Fruit fly (Drosophila melanogaster): ENCODE measurements around the gene Lgr4.

The Lgr4 gene

DNA sequence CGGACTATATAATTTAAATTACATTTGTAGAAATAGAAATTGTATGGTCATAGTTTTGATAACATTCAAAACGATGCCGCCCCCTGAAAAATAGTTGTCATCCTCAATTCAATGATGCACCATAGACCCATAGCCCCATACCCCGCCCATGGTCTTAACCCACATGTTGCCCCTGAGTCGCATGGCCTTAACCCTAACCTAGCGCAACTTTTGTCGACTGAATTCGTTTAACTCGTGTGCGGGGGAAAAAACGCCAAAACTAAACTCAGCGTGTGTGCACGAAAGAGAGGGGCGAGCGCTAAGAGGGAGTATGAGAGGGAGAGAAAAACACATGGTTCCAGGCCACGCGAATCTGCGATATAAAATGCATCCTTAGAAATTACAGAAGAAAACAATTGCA is 21.5 kb upstream of the Lgr4 start (continued):
- no peak for TF ChIP-seq Trl (optimal IDR thresholded peaks at IDR 0.05)
- no peak for TF ChIP-seq Trl (GFP tag; optimal IDR thresholded peaks at IDR 0.05)
- TF ChIP-seq CG1832 (GFP tag; optimal IDR thresholded peaks at IDR 0.05): peak; percentile 29
- no peak for TF ChIP-seq cato (GFP tag; optimal IDR thresholded peaks at IDR 0.05; ENCODE audit: borderline replicate concordance)
- peak in 1 of 2 experiments; percentile 22 for TF ChIP-seq Hr78 (GFP tag; optimal IDR thresholded peaks at IDR 0.05)
- TF ChIP-seq CG17361 (GFP tag; IDR thresholded peaks at IDR 0.05): no peak
- TF ChIP-seq CG4820 (GFP tag; optimal IDR thresholded peaks at IDR 0.05): no peak
- TF ChIP-seq bigmax (GFP tag; optimal IDR thresholded peaks at IDR 0.05): peak; percentile 28
- no peak for TF ChIP-seq CG10267 (tag; optimal IDR thresholded peaks at IDR 0.05)
- TF ChIP-seq gfzf (GFP tag; optimal IDR thresholded peaks at IDR 0.05): no peak
- no peak for TF ChIP-seq CG30020 (tag; optimal IDR thresholded peaks at IDR 0.05)
- peak; percentile 11; the same call in 1 of the 2 replicates for TF ChIP-seq bbx (GFP tag; IDR thresholded peaks at IDR 0.05; ENCODE audit: partially characterized antibody)
- peak; percentile 57; the same call in 2 of the 3 replicates for TF ChIP-seq sr (GFP tag; IDR thresholded peaks at IDR 0.05)
- TF ChIP-seq B-H1 (GFP tag; IDR thresholded peaks at IDR 0.05): no peak
- TF ChIP-seq mirr (GFP tag; optimal IDR thresholded peaks at IDR 0.05): no peak
- TF ChIP-seq CG8290 (GFP tag; optimal IDR thresholded peaks at IDR 0.05): no peak
- TF ChIP-seq CG8290 (tag; optimal IDR thresholded peaks at IDR 0.05): no peak
- no peak for TF ChIP-seq sd (tag; optimal IDR thresholded peaks at IDR 0.05)
- TF ChIP-seq tio (GFP tag; optimal IDR thresholded peaks at IDR 0.05): no peak
- no peak for TF ChIP-seq Optix (GFP tag; IDR thresholded peaks at IDR 0.05)
- TF ChIP-seq NC2α (GFP tag; optimal IDR thresholded peaks at IDR 0.05): no peak
- TF ChIP-seq lbe (GFP tag; optimal IDR thresholded peaks at IDR 0.05): no peak
- no peak for TF ChIP-seq Aef1 (GFP tag; IDR thresholded peaks at IDR 0.05)
- no peak for TF ChIP-seq Taf1 (GFP tag; IDR thresholded peaks at IDR 0.05)
- TF ChIP-seq CG2116 (GFP tag; optimal IDR thresholded peaks at IDR 0.05): no peak
- TF ChIP-seq CG16863 (GFP tag; optimal IDR thresholded peaks at IDR 0.05): no peak
- no peak for TF ChIP-seq CG11696 (GFP tag; IDR thresholded peaks at IDR 0.05)
- TF ChIP-seq Kr (GFP tag; optimal IDR thresholded peaks at IDR 0.05): no peak
- no peak for TF ChIP-seq CG10147 (GFP tag; optimal IDR thresholded peaks at IDR 0.05)
- TF ChIP-seq lov (optimal IDR thresholded peaks at IDR 0.05): no peak
- no peak for TF ChIP-seq lov (GFP tag; IDR thresholded peaks at IDR 0.05)
- TF ChIP-seq prd (optimal IDR thresholded peaks at IDR 0.05): no peak
- no peak for TF ChIP-seq prd (GFP tag; IDR thresholded peaks at IDR 0.05)
- no peak for TF ChIP-seq CG17612 (GFP tag; IDR thresholded peaks at IDR 0.05)
- TF ChIP-seq CG3065 (GFP tag; optimal IDR thresholded peaks at IDR 0.05): no peak
- TF ChIP-seq z (GFP tag; IDR thresholded peaks at IDR 0.05): no peak
- TF ChIP-seq ftz-f1 (GFP tag; optimal IDR thresholded peaks at IDR 0.05): peak; percentile 49
- TF ChIP-seq kay (GFP tag; optimal IDR thresholded peaks at IDR 0.05): no peak
- TF ChIP-seq CG34422 (GFP tag; IDR thresholded peaks at IDR 0.05): peak; percentile 26; the same call in 1 of the 3 replicates
- TF ChIP-seq NK7.1 (GFP tag; optimal IDR thresholded peaks at IDR 0.05): no peak
- peak; percentile 53 for TF ChIP-seq CG10959 (GFP tag; IDR thresholded peaks at IDR 0.05)
- TF ChIP-seq CG4707 (GFP tag; optimal IDR thresholded peaks at IDR 0.05): no peak
- no peak for TF ChIP-seq ac (GFP tag; optimal IDR thresholded peaks at IDR 0.05)
- no peak for TF ChIP-seq Hmr (GFP tag; optimal IDR thresholded peaks at IDR 0.05)
- TF ChIP-seq PHDP (tag; optimal IDR thresholded peaks at IDR 0.05): no peak
- TF ChIP-seq CG15073 (GFP tag; optimal IDR thresholded peaks at IDR 0.05): no peak
- TF ChIP-seq vfl (GFP tag; optimal IDR thresholded peaks at IDR 0.05): no peak
- TF ChIP-seq CG2875 (GFP tag; optimal IDR thresholded peaks at IDR 0.05): no peak
- no peak for TF ChIP-seq CG31365 (tag; optimal IDR thresholded peaks at IDR 0.05)
- no peak for TF ChIP-seq CG7372 (GFP tag; IDR thresholded peaks at IDR 0.05)
- TF ChIP-seq C15 (GFP tag; IDR thresholded peaks at IDR 0.05): no peak
- TF ChIP-seq scrt (GFP tag; optimal IDR thresholded peaks at IDR 0.05): peak; percentile 14
- no peak for TF ChIP-seq CG14965 (GFP tag; optimal IDR thresholded peaks at IDR 0.05; ENCODE audit: borderline replicate concordance)

Data from whole organism, embryonic.